Fruit fly (Drosophila melanogaster) whole organism, embryonic: ENCODE measurements around the gene L2HGDH.

Experiments used
- CG11085 ChIP-seq: fragments of 200-800 bp; sonication (Bioruptor generic); IDR thresholded peaks from 2 replicates; pipeline ENCODE4 v1.3.6; 2022; ENCODE audit warnings: missing biosample characterization, missing genetic modification characterization
- CG11723 ChIP-seq: fragments of 200-800 bp; sonication (Bioruptor generic); optimal IDR thresholded peaks from 2 replicates; lab custom pipeline; 2017; ENCODE audit warnings: missing biosample characterization, mild to moderate bottlenecking, missing genetic modification characterization
- CG12071 ChIP-seq: fragments of 200-800 bp; sonication (Bioruptor generic); optimal IDR thresholded peaks from 3 replicates; lab custom pipeline; 2018; ENCODE audit warnings: missing biosample characterization, mild to moderate bottlenecking, missing genetic modification characterization
- CG13894 ChIP-seq: fragments of 200-800 bp; sonication (Bioruptor generic); optimal IDR thresholded peaks from 3 replicates; lab custom pipeline; 2018; ENCODE audit warnings: missing biosample characterization, mild to moderate bottlenecking, missing genetic modification characterization, moderate library complexity
- CG15073 ChIP-seq: fragments of 200-800 bp; sonication (Bioruptor generic); optimal IDR thresholded peaks from 2 replicates; lab custom pipeline; 2016; ENCODE audit warnings: missing biosample characterization, missing genetic modification characterization
- CG15479 ChIP-seq: fragments of 200-800 bp; sonication (Bioruptor generic); optimal IDR thresholded peaks from 3 replicates; lab custom pipeline; 2019; ENCODE audit warnings: missing biosample characterization, mild to moderate bottlenecking, missing genetic modification characterization, moderate library complexity
- CG1602 ChIP-seq: fragments of 200-800 bp; sonication (Bioruptor generic); optimal IDR thresholded peaks from 3 replicates; lab custom pipeline; 2016; ENCODE audit warnings: missing biosample characterization, missing genetic modification characterization
- CG2199 ChIP-seq: fragments of 200-800 bp; sonication (Bioruptor generic); IDR thresholded peaks from 3 replicates; pipeline ENCODE4 v1.3.6; 2022; ENCODE audit warnings: missing biosample characterization, missing genetic modification characterization
- CG2889 ChIP-seq: fragments of 200-800 bp; sonication (Bioruptor generic); IDR thresholded peaks from 3 replicates; pipeline ENCODE4 v1.3.6; 2022; ENCODE audit warnings: missing biosample characterization, missing genetic modification characterization
- CG3065 ChIP-seq: fragments of 200-800 bp; sonication (Bioruptor generic); optimal IDR thresholded peaks from 2 replicates; lab custom pipeline; 2016; ENCODE audit warnings: missing biosample characterization, missing genetic modification characterization
- CG31224 ChIP-seq: fragments of 200-800 bp; sonication (Bioruptor generic); IDR thresholded peaks from 2 replicates; pipeline ENCODE4 v1.3.6; 2022; ENCODE audit warnings: missing biosample characterization, missing genetic modification characterization
- CG3407 ChIP-seq: fragments of 200-800 bp; sonication (Bioruptor generic); optimal IDR thresholded peaks from 2 replicates; lab custom pipeline; 2018; ENCODE audit warnings: missing biosample characterization, mild to moderate bottlenecking, missing genetic modification characterization
- CG3838 ChIP-seq: fragments of 200-800 bp; sonication (Bioruptor generic); optimal IDR thresholded peaks from 3 replicates; lab custom pipeline; 2016; ENCODE audit warnings: missing biosample characterization, missing genetic modification characterization
- CG4282 ChIP-seq: fragments of 200-800 bp; sonication (Bioruptor generic); optimal IDR thresholded peaks from 2 replicates; lab custom pipeline; 2016; ENCODE audit warnings: missing biosample characterization, missing genetic modification characterization
- CG4328 ChIP-seq: fragments of 200-800 bp; sonication (Bioruptor generic); optimal IDR thresholded peaks from 3 replicates; lab custom pipeline; 2017; ENCODE audit warnings: missing biosample characterization, missing genetic modification reagents, missing genetic modification characterization
- CG4360 ChIP-seq: fragments of 200-800 bp; sonication (Bioruptor generic); IDR thresholded peaks from 2 replicates; pipeline ENCODE4 v1.3.6; 2022; ENCODE audit warnings: missing biosample characterization, missing genetic modification characterization
- CG8359 ChIP-seq: fragments of 200-800 bp; sonication (Bioruptor generic); optimal IDR thresholded peaks from 2 replicates; lab custom pipeline; 2017; ENCODE audit warnings: missing biosample characterization, mild to moderate bottlenecking, missing genetic modification characterization, borderline replicate concordance
- CG8765 ChIP-seq: fragments of 200-800 bp; sonication (Bioruptor generic); IDR thresholded peaks from 2 replicates; pipeline ENCODE4 v1.3.6; 2022; ENCODE audit warnings: missing biosample characterization, missing genetic modification characterization
- CG8944 ChIP-seq: fragments of 200-800 bp; sonication (Bioruptor generic); optimal IDR thresholded peaks from 3 replicates; lab custom pipeline; 2016; ENCODE audit warnings: missing biosample characterization, missing genetic modification characterization
- CG9609 ChIP-seq: fragments of 200-800 bp; sonication (Bioruptor generic); optimal IDR thresholded peaks from 3 replicates; lab custom pipeline; 2016; ENCODE audit warnings: missing biosample characterization, missing genetic modification characterization
- CG9797 ChIP-seq: fragments of 200-800 bp; sonication (Bioruptor generic); optimal IDR thresholded peaks from 3 replicates; lab custom pipeline; 2018; ENCODE audit warnings: missing biosample characterization, mild to moderate bottlenecking, missing genetic modification characterization
- Doc3 ChIP-seq: fragments of 200-800 bp; sonication (Bioruptor generic); IDR thresholded peaks from 3 replicates; pipeline ENCODE4 v1.3.6; 2022; ENCODE audit warnings: missing biosample characterization, missing genetic modification characterization; ENCODE audit not compliant: partially characterized antibody
- E2f1 ChIP-seq: fragments of 200-800 bp; sonication (Bioruptor generic); IDR thresholded peaks from 2 replicates; pipeline ENCODE4 v1.3.6; 2022; ENCODE audit warnings: missing biosample characterization, missing genetic modification characterization
- Ets65A ChIP-seq: fragments of 200-800 bp; sonication (Bioruptor generic); peaks from one replicate; lab custom pipeline; 2016; ENCODE audit warnings: missing biosample characterization, missing genetic modification characterization
- Fer3 ChIP-seq: fragments of 200-800 bp; sonication (Bioruptor generic); optimal IDR thresholded peaks from 2 replicates; lab custom pipeline; 2018; ENCODE audit warnings: missing biosample characterization, mild to moderate bottlenecking, missing genetic modification characterization, moderate library complexity
- Hmr ChIP-seq: fragments of 200-800 bp; sonication (Bioruptor generic); optimal IDR thresholded peaks from 3 replicates; lab custom pipeline; 2017; ENCODE audit warnings: mild to moderate bottlenecking, missing biosample characterization, missing genetic modification reagents, missing genetic modification characterization
- Hmx ChIP-seq: fragments of 200-800 bp; sonication (Bioruptor generic); optimal IDR thresholded peaks from 2 replicates; lab custom pipeline; 2016; ENCODE audit warnings: missing biosample characterization, missing genetic modification characterization
- Hr3 ChIP-seq: fragments of 200-800 bp; sonication (Bioruptor generic); optimal IDR thresholded peaks from 3 replicates; lab custom pipeline; 2016; ENCODE audit warnings: missing biosample characterization, missing genetic modification characterization
- Hr51 ChIP-seq, 2 experiments: fragments of 200-800 bp; sonication (Bioruptor generic); optimal IDR thresholded peaks; 2 replicates in 1 of 2; 3 replicates in 1 of 2; lab custom pipeline; 2016 to 2018; ENCODE audit warnings: missing biosample characterization in 2 of 2, missing genetic modification characterization in 2 of 2, mild to moderate bottlenecking in 1 of 2, moderate library complexity in 1 of 2
- Mes4 ChIP-seq: fragments of 200-800 bp; sonication (Bioruptor generic); optimal IDR thresholded peaks from 2 replicates; lab custom pipeline; 2016; ENCODE audit warnings: missing biosample characterization, missing genetic modification characterization
- NK7.1 ChIP-seq: fragments of 200-800 bp; sonication (Bioruptor generic); optimal IDR thresholded peaks from 3 replicates; lab custom pipeline; 2016; ENCODE audit warnings: missing biosample characterization, missing genetic modification characterization
- Spps ChIP-seq: fragments of 200-800 bp; sonication (Bioruptor generic); optimal IDR thresholded peaks from 2 replicates; lab custom pipeline; 2018; ENCODE audit warnings: missing biosample characterization, mild to moderate bottlenecking, missing genetic modification characterization
- ab ChIP-seq: fragments of 200-800 bp; sonication (Bioruptor generic); optimal IDR thresholded peaks from 2 replicates; lab custom pipeline; 2016; ENCODE audit warnings: missing biosample characterization, missing genetic modification characterization
- bigmax ChIP-seq: fragments of 200-800 bp; sonication (Bioruptor generic); optimal IDR thresholded peaks from 2 replicates; lab custom pipeline; 2018; ENCODE audit warnings: missing biosample characterization, mild to moderate bottlenecking, missing genetic modification characterization
- ci ChIP-seq: fragments of 200-800 bp; sonication (Bioruptor generic); IDR thresholded peaks from 3 replicates; pipeline ENCODE4 v1.3.6; 2022; ENCODE audit warnings: missing biosample characterization, missing genetic modification characterization
- croc ChIP-seq: fragments of 200-800 bp; sonication (Bioruptor generic); conservative IDR thresholded peaks from 3 replicates; pipeline ENCODE4 v1.3.6; 2022; ENCODE audit warnings: missing biosample characterization, missing genetic modification characterization
- en ChIP-seq: fragments of 200-800 bp; sonication (Bioruptor generic); optimal IDR thresholded peaks from 2 replicates; lab custom pipeline; 2016; ENCODE audit warnings: missing biosample characterization, missing genetic modification characterization
- fd102C ChIP-seq: fragments of 200-800 bp; sonication (Bioruptor generic); optimal IDR thresholded peaks from 2 replicates; lab custom pipeline; 2018; ENCODE audit warnings: missing biosample characterization, mild to moderate bottlenecking, missing genetic modification characterization, moderate library complexity
- fru ChIP-seq: fragments of >200 bp; optimal IDR thresholded peaks from 2 replicates; lab custom pipeline; 2017
- gem ChIP-seq: fragments of 200-800 bp; sonication (Bioruptor generic); optimal IDR thresholded peaks from 2 replicates; lab custom pipeline; 2019; ENCODE audit warnings: missing biosample characterization, mild to moderate bottlenecking, missing genetic modification characterization, moderate library complexity
- lbe ChIP-seq: fragments of 200-800 bp; sonication (Bioruptor generic); optimal IDR thresholded peaks from 2 replicates; lab custom pipeline; 2016; ENCODE audit warnings: missing biosample characterization, mild to moderate bottlenecking, missing genetic modification characterization
- nerfin-2 ChIP-seq: fragments of 200-800 bp; sonication (Bioruptor generic); IDR thresholded peaks from 2 replicates; pipeline ENCODE4 v1.3.6; 2022; ENCODE audit warnings: missing biosample characterization, missing genetic modification characterization; ENCODE audit not compliant: partially characterized antibody
- onecut ChIP-seq: fragments of 200-800 bp; sonication (Bioruptor generic); IDR thresholded peaks from 2 replicates; pipeline ENCODE4 v1.3.6; 2022; ENCODE audit warnings: missing biosample characterization, missing genetic modification characterization
- peb ChIP-seq: fragments of 200-800 bp; sonication (Bioruptor generic); IDR thresholded peaks from 2 replicates; pipeline ENCODE4 v1.3.6; 2022; ENCODE audit warnings: missing biosample characterization, missing genetic modification characterization
- pho ChIP-seq: fragments of 200-800 bp; sonication (Bioruptor generic); optimal IDR thresholded peaks from 2 replicates; lab custom pipeline; 2016; ENCODE audit warnings: missing biosample characterization, missing genetic modification characterization
- pros ChIP-seq: fragments of 200-800 bp; sonication (Bioruptor generic); optimal IDR thresholded peaks from 3 replicates; lab custom pipeline; 2019; ENCODE audit warnings: missing biosample characterization, mild to moderate bottlenecking, missing genetic modification characterization, moderate library complexity
- repo ChIP-seq: fragments of 200-800 bp; sonication (Bioruptor generic); optimal IDR thresholded peaks from 2 replicates; lab custom pipeline; 2016; ENCODE audit warnings: missing biosample characterization, missing genetic modification characterization
- salm ChIP-seq: fragments of 200-800 bp; sonication (Bioruptor generic); optimal IDR thresholded peaks from 2 replicates; lab custom pipeline; 2018; ENCODE audit warnings: missing biosample characterization, mild to moderate bottlenecking, missing genetic modification characterization
- sd ChIP-seq: fragments of 200-800 bp; sonication (Bioruptor generic); optimal IDR thresholded peaks from 3 replicates; lab custom pipeline; 2018; ENCODE audit warnings: missing biosample characterization, mild to moderate bottlenecking, missing genetic modification characterization, moderate library complexity
- tap ChIP-seq: fragments of 200-800 bp; optimal IDR thresholded peaks from 3 replicates; lab custom pipeline; 2019; ENCODE audit warnings: missing biosample characterization, mild to moderate bottlenecking, missing genetic modification characterization, moderate library complexity
- tna ChIP-seq: fragments of 200-800 bp; sonication (Bioruptor generic); IDR thresholded peaks from 2 replicates; pipeline ENCODE4 v1.3.6; 2022; ENCODE audit warnings: missing biosample characterization, missing genetic modification characterization; ENCODE audit not compliant: partially characterized antibody
- z ChIP-seq: fragments of 200-800 bp; sonication (Bioruptor generic); IDR thresholded peaks from 3 replicates; pipeline ENCODE4 v1.3.6; 2022; ENCODE audit warnings: missing biosample characterization, missing genetic modification characterization

Gene L2HGDH

dm6 chr2L:18954255-18954715, 20.0 kb downstream of the L2HGDH start, which contains the start of gene CG10621 (continued):
- TF ChIP-seq onecut (no peak), CG9797 (GFP tag; lab: Kevin White, UChicago) (no peak), z (GFP tag; lab: Robert Waterston, UW) (no peak), ab (GFP tag; lab: Kevin White, UChicago) (no peak), CG3065 (no peak), Fer3 (no peak), CG8765 (GFP tag; lab: Robert Waterston, UW) (no peak), Hr3 (GFP tag; lab: Kevin White, UChicago) (no peak), CG1602 (GFP tag; lab: Kevin White, UChicago) (no peak), Mes4 (GFP tag; lab: Kevin White, UChicago) (no peak), CG2199 (GFP tag; lab: Robert Waterston, UW) (no peak), CG9609 (GFP tag; lab: Kevin White, UChicago) (no peak), CG3838 (GFP tag; lab: Kevin White, UChicago) (no peak), CG4328 (no peak), NK7.1 (GFP tag; lab: Kevin White, UChicago) (no peak), Hr51 (GFP tag; optimal IDR thresholded peaks at IDR 0.05; lab: Kevin White, UChicago) (no peak), peb (GFP tag; lab: Robert Waterston, UW) (no peak), E2f1 (GFP tag; lab: Robert Waterston, UW) (no peak; the same call in 1 of the 2 replicates), CG11085 (GFP tag; lab: Robert Waterston, UW) (no peak), tna (no peak), CG4282 (GFP tag; lab: Kevin White, UChicago) (no peak), Ets65A (no peak), lbe (peak; percentile 51), pros (GFP tag; lab: Kevin White, UChicago) (no peak), Hmx (GFP tag; lab: Kevin White, UChicago) (no peak), fd102C (no peak), tap (tag; lab: Kevin White, UChicago) (no peak), bigmax (no peak), CG2889 (no peak), croc (GFP tag; lab: Robert Waterston, UW) (no peak), Spps (tag; lab: Kevin White, UChicago) (no peak), CG15073 (GFP tag; lab: Kevin White, UChicago) (no peak), CG4360 (GFP tag; lab: Robert Waterston, UW) (no peak), CG8944 (GFP tag; lab: Kevin White, UChicago) (no peak), CG3407 (GFP tag; lab: Kevin White, UChicago) (no peak), fru (lab: Kevin White, UChicago) (no peak), gem (no peak), ci (GFP tag; lab: Robert Waterston, UW) (0 out of 3 replicates have a peak, but pooled peaks have one; percentile 39), CG8359 (GFP tag; lab: Kevin White, UChicago) (no peak), CG11723 (no peak), CG12071 (no peak), CG31224 (GFP tag; lab: Robert Waterston, UW) (no peak), en (GFP tag; lab: Kevin White, UChicago) (no peak), nerfin-2 (GFP tag; lab: Robert Waterston, UW) (peak; percentile 22; the same call in 1 of the 2 replicates), sd (tag; lab: Kevin White, UChicago) (peak; percentile 60), CG15479 (GFP tag; lab: Kevin White, UChicago) (no peak), CG13894 (peak; percentile 24), salm (tag; lab: Kevin White, UChicago) (no peak), repo (GFP tag; lab: Kevin White, UChicago) (no peak), pho (no peak), Doc3 (GFP tag; lab: Robert Waterston, UW) (no peak), Hmr (GFP tag; lab: Kevin White, UChicago) (no peak)
